Fruit fly (Drosophila melanogaster): ENCODE data around the gene Ir68a.

Gene Ir68a

dm6 chr3L:11261456-11262082 is 25.6 kb upstream of the Ir68a start (continued):
- TF ChIP-seq Ravus (GFP tag; IDR thresholded peaks at IDR 0.05), result peak; percentile 51
- 0 out of 3 replicates have a peak, but pooled peaks have one; percentile 7 for TF ChIP-seq CG2199 (GFP tag; IDR thresholded peaks at IDR 0.05)
- TF ChIP-seq CTCF (GFP tag; optimal IDR thresholded peaks at IDR 0.05), result peak; percentile 53
- TF ChIP-seq disco-r (GFP tag; optimal IDR thresholded peaks at IDR 0.05), result no peak
- peak; percentile 78 for TF ChIP-seq Chrac-16 (GFP tag; optimal IDR thresholded peaks at IDR 0.05)
- TF ChIP-seq cas (GFP tag; IDR thresholded peaks at IDR 0.05), result peak; percentile 53; the same call in 1 of the 2 replicates
- TF ChIP-seq CG4820 (GFP tag; optimal IDR thresholded peaks at IDR 0.05), result peak; percentile 74
- TF ChIP-seq Hr78 (GFP tag; optimal IDR thresholded peaks at IDR 0.05), result peak in 1 of 2 experiments; percentile 80
- TF ChIP-seq al (GFP tag; IDR thresholded peaks at IDR 0.05), result peak; percentile 58
- TF ChIP-seq CG14667 (GFP tag; IDR thresholded peaks at IDR 0.05), result peak; percentile 75
- peak in 1 of 2 experiments; percentile 74 for TF ChIP-seq eve (GFP tag; optimal IDR thresholded peaks at IDR 0.05)
- TF ChIP-seq dmrt99B (tag; optimal IDR thresholded peaks at IDR 0.05), result peak; percentile 95
- peak; percentile 15 for TF ChIP-seq Elba2 (GFP tag; optimal IDR thresholded peaks at IDR 0.05)
- TF ChIP-seq CG31388 (GFP tag; optimal IDR thresholded peaks at IDR 0.05), result peak; percentile 19
- peak; percentile 55 for TF ChIP-seq CG31224 (GFP tag; IDR thresholded peaks at IDR 0.05)
- no peak for TF ChIP-seq shn (GFP tag; optimal IDR thresholded peaks at IDR 0.05)
- TF ChIP-seq bigmax (GFP tag; optimal IDR thresholded peaks at IDR 0.05), result no peak
- TF ChIP-seq pros (GFP tag; optimal IDR thresholded peaks at IDR 0.05), result no peak
- no peak for TF ChIP-seq CG2120 (GFP tag; optimal IDR thresholded peaks at IDR 0.05)
- TF ChIP-seq HHEX (GFP tag; optimal IDR thresholded peaks at IDR 0.05), result peak; percentile 72
- no peak for TF ChIP-seq sr (GFP tag; IDR thresholded peaks at IDR 0.05)
- TF ChIP-seq CG10267 (tag; optimal IDR thresholded peaks at IDR 0.05), result peak; percentile 84
- no peak for TF ChIP-seq CG6765 (GFP tag; optimal IDR thresholded peaks at IDR 0.05)
- no peak for TF ChIP-seq HmgD (GFP tag; optimal IDR thresholded peaks at IDR 0.05)
- TF ChIP-seq gfzf (GFP tag; optimal IDR thresholded peaks at IDR 0.05), result no peak
- peak; percentile 72 for TF ChIP-seq ara (GFP tag; IDR thresholded peaks at IDR 0.05)
- TF ChIP-seq CG2889 (GFP tag; IDR thresholded peaks at IDR 0.05), result peak; percentile 70; the same call in 2 of the 3 replicates
- no peak for TF ChIP-seq CG8089 (GFP tag; optimal IDR thresholded peaks at IDR 0.05)
- TF ChIP-seq CG13775 (GFP tag; optimal IDR thresholded peaks at IDR 0.05), result peak; percentile 69
- TF ChIP-seq CG17385 (GFP tag; optimal IDR thresholded peaks at IDR 0.05), result peak; percentile 81
- peak; percentile 12 for TF ChIP-seq Atf-2 (GFP tag; optimal IDR thresholded peaks at IDR 0.05)
- TF ChIP-seq Gug (GFP tag; IDR thresholded peaks at IDR 0.05), result 0 out of 4 replicates have a peak, but pooled peaks have one; percentile 6
- TF ChIP-seq hbn (GFP tag; IDR thresholded peaks at IDR 0.05; ENCODE audit: partially characterized antibody), result no peak
- TF ChIP-seq CG11504 (tag; optimal IDR thresholded peaks at IDR 0.05), result peak; percentile 96
- peak; percentile 75 for TF ChIP-seq CG7372 (GFP tag; IDR thresholded peaks at IDR 0.05)
- no peak for TF ChIP-seq CG15073 (GFP tag; optimal IDR thresholded peaks at IDR 0.05)
- no peak for TF ChIP-seq br (optimal IDR thresholded peaks at IDR 0.05)
- peak; percentile 72 for TF ChIP-seq CG14441 (GFP tag; IDR thresholded peaks at IDR 0.05)
- no peak for TF ChIP-seq her (GFP tag; optimal IDR thresholded peaks at IDR 0.05)
- TF ChIP-seq CG11560 (tag; IDR thresholded peaks at IDR 0.05), result peak; percentile 14; the same call in 1 of the 3 replicates
- no peak for TF ChIP-seq Dref (GFP tag; IDR thresholded peaks at IDR 0.05)
- TF ChIP-seq Ptx1 (GFP tag; IDR thresholded peaks at IDR 0.05), result peak; percentile 93
- TF ChIP-seq pho (GFP tag; optimal IDR thresholded peaks at IDR 0.05), result no peak
- peak; percentile 78 for TF ChIP-seq Med (GFP tag)
- peak; percentile 95 for TF ChIP-seq CG2678 (tag; optimal IDR thresholded peaks at IDR 0.05)
- TF ChIP-seq Doc2 (GFP tag; IDR thresholded peaks at IDR 0.05), result no peak
- peak; percentile 95 for TF ChIP-seq CG13424 (tag; optimal IDR thresholded peaks at IDR 0.05)
- peak; percentile 42 for TF ChIP-seq CG17802 (tag; optimal IDR thresholded peaks at IDR 0.05)
- TF ChIP-seq Tbp (GFP tag; optimal IDR thresholded peaks at IDR 0.05), result no peak
- no peak for TF ChIP-seq CG3838 (GFP tag; optimal IDR thresholded peaks at IDR 0.05)
- no peak for TF ChIP-seq CG6791 (GFP tag; IDR thresholded peaks at IDR 0.05; ENCODE audit: partially characterized antibody)
- peak; percentile 61; the same call in 1 of the 3 replicates for TF ChIP-seq ken (GFP tag; IDR thresholded peaks at IDR 0.05)

Measured in whole organism, embryonic.